Worm (Caenorhabditis elegans): ENCODE data around the gene srj-32.
"Not testable (repeated sequence)": the region's sequence is repeated elsewhere in the genome, so short reads cannot be mapped to it uniquely, and the experiment has no call there.

Gene srj-32

ce11 chrV:7297263-7297662 is at the start of gene srj-32:
TSS of gene srj-32 (minus strand) at chrV:7297363.
- TF ChIP-seq blmp-1 (tag; optimal IDR thresholded peaks at IDR 0.05) (no peak), mep-1 (tag; optimal IDR thresholded peaks at IDR 0.05) (no peak), skn-1 (tag; optimal IDR thresholded peaks at IDR 0.05) (no peak), ama-1 (optimal IDR thresholded peaks at IDR 0.05) (no peak), snu-23 (GFP tag; optimal IDR thresholded peaks at IDR 0.05) (no peak)

- TF ChIP-seq isw-1 (GFP tag; IDR thresholded peaks at IDR 0.05); alr-1 (tag; optimal IDR thresholded peaks at IDR 0.05; ENCODE audit: borderline replicate concordance); F16B12.6 (tag; optimal IDR thresholded peaks at IDR 0.05): not testable (repeated sequence)
These were observed 48.3 kb upstream of the srj-32 start, which contains the start of gene nhr-147 for ce11 chrV:7345494-7345893. TSS of gene nhr-147 (plus strand) at chrV:7345794.

- no peak for TF ChIP-seq nhr-12 (tag; optimal IDR thresholded peaks at IDR 0.05)
- no peak for TF ChIP-seq fkh-8 (tag; optimal IDR thresholded peaks at IDR 0.05)
- TF ChIP-seq lin-13 (GFP tag; optimal IDR thresholded peaks at IDR 0.05) = no peak
- TF ChIP-seq unc-30 (tag; optimal IDR thresholded peaks at IDR 0.05) = no peak
- TF ChIP-seq C34B4.2 (tag; optimal IDR thresholded peaks at IDR 0.05) = no peak
- no peak for TF ChIP-seq Y116A8C.19 (tag; optimal IDR thresholded peaks at IDR 0.05; ENCODE audit: borderline replicate concordance)
- TF ChIP-seq unc-98 (GFP tag; IDR thresholded peaks at IDR 0.05) = no peak
- TF ChIP-seq unc-130 (tag; optimal IDR thresholded peaks at IDR 0.05) = no peak
- no peak for TF ChIP-seq nhr-20 (tag; optimal IDR thresholded peaks at IDR 0.05)
- TF ChIP-seq lin-35 (GFP tag; optimal IDR thresholded peaks at IDR 0.05) = no peak
- no peak for TF ChIP-seq lir-3 (tag; optimal IDR thresholded peaks at IDR 0.05; ENCODE audit: poor library complexity)
- no peak for TF ChIP-seq mef-2 (tag; optimal IDR thresholded peaks at IDR 0.05)
- TF ChIP-seq unc-62 (GFP tag; optimal IDR thresholded peaks at IDR 0.05) = no peak
- TF ChIP-seq nhr-71 (tag; optimal IDR thresholded peaks at IDR 0.05) = no peak
- TF ChIP-seq nhr-28 (tag; optimal IDR thresholded peaks at IDR 0.05) = no peak
- TF ChIP-seq unc-86 (tag; optimal IDR thresholded peaks at IDR 0.05) = no peak
- no peak for TF ChIP-seq alr-1 (tag; optimal IDR thresholded peaks at IDR 0.05; ENCODE audit: borderline replicate concordance)
These were observed 46.4 kb upstream of the srj-32 start, which contains the start of gene srh-244 for ce11 chrV:7343522-7343921. TSS of gene srh-244 (plus strand) at chrV:7343822.

ce11 chrV:7341942-7342341 is 44.8 kb upstream of the srj-32 start, which contains the start of the genes nhr-263 and nhr-148:
TSS of gene nhr-263 (minus strand) at chrV:7342042.
TSS of gene nhr-148 (plus strand) at chrV:7342156.
- TF ChIP-seq blmp-1 (tag; optimal IDR thresholded peaks at IDR 0.05) (peak; percentile 2), aha-1 (tag; optimal IDR thresholded peaks at IDR 0.05) (no peak), nhr-76 (tag; optimal IDR thresholded peaks at IDR 0.05) (no peak), swsn-7 (tag; optimal IDR thresholded peaks at IDR 0.05) (no peak), lin-14 (GFP tag; optimal IDR thresholded peaks at IDR 0.05) (no peak), fkh-4 (tag; optimal IDR thresholded peaks at IDR 0.05; ENCODE audit: borderline replicate concordance) (no peak)

- TF ChIP-seq C04F5.9 (tag; optimal IDR thresholded peaks at IDR 0.05) (no peak), lin-13 (GFP tag; optimal IDR thresholded peaks at IDR 0.05) (no peak), tlp-1 (tag; optimal IDR thresholded peaks at IDR 0.05) (no peak), nhr-76 (tag; optimal IDR thresholded peaks at IDR 0.05) (no peak), tbx-2 (tag; optimal IDR thresholded peaks at IDR 0.05) (no peak), nhr-12 (tag; optimal IDR thresholded peaks at IDR 0.05) (no peak), irx-1 (tag; optimal IDR thresholded peaks at IDR 0.05) (no peak), nhr-28 (tag; optimal IDR thresholded peaks at IDR 0.05) (no peak), Y116A8C.19 (tag; optimal IDR thresholded peaks at IDR 0.05; ENCODE audit: borderline replicate concordance) (no peak), vab-15 (tag; optimal IDR thresholded peaks at IDR 0.05) (no peak), mef-2 (tag; optimal IDR thresholded peaks at IDR 0.05) (no peak), ceh-88 (GFP tag; IDR thresholded peaks at IDR 0.05) (no peak), fkh-8 (tag; optimal IDR thresholded peaks at IDR 0.05) (no peak)
These were observed 42.7 kb upstream of the srj-32 start, which contains the start of gene srh-187 for ce11 chrV:7339831-7340230. TSS of gene srh-187 (minus strand) at chrV:7339931.
